Fruit fly (Drosophila melanogaster): ENCODE measurements around the gene bab1.

DNA sequence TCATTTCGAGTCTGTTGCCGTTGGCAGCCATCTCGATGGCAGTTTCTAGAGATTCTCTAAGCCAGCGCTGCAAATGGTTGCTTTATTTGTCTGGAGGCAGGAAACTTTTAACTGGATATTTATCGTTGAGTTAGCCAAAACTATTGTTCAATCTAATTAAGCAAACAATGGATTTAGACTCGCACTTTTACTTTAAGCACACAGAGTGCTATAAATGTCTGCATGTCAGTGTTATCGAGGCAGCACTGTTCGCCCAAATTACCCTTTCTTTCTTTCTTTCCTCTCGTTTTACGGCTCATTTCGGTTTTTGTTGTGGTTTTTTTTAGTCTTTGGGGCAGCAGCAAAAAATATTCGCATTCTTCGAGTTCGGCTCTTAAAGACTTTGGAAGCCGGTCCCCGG is 69.2 kb downstream of the bab1 start:
- TF ChIP-seq CrebA (GFP tag; optimal IDR thresholded peaks at IDR 0.05; ENCODE audit: borderline replicate concordance) (no peak), Vsx2 (GFP tag; optimal IDR thresholded peaks at IDR 0.05; ENCODE audit: partially characterized antibody) (no peak), Hnf4 (GFP tag; optimal IDR thresholded peaks at IDR 0.05) (peak; percentile 3), Myc (optimal IDR thresholded peaks at IDR 0.05) (no peak)

All from whole organism, wandering third instar larva.